Worm (Caenorhabditis elegans) whole organism, L4 larva: ENCODE data around the gene Y46G5A.14.

ENCODE experiments used
- F10B5.3 ChIP-seq: sonication (generic microtip); optimal IDR thresholded peaks from 2 replicates; lab custom pipeline; 2016; ENCODE audit warnings: mild to moderate bottlenecking, missing genetic modification characterization, missing compliant biosample characterization
- F26F4.8 ChIP-seq: fragments of 200-800 bp; sonication (Bioruptor generic); conservative IDR thresholded peaks from 2 replicates; pipeline ENCODE4 v1.3.6; 2022; ENCODE audit warnings: missing genetic modification characterization, missing compliant biosample characterization
- F49E8.2 ChIP-seq: sonication (generic microtip); optimal IDR thresholded peaks from 2 replicates; lab custom pipeline; 2016; ENCODE audit warnings: missing compliant biosample characterization, mild to moderate bottlenecking, missing genetic modification characterization, borderline replicate concordance
- Y48G9A.11 ChIP-seq: fragments of 200-800 bp; sonication (Bioruptor generic); IDR thresholded peaks from 2 replicates; pipeline ENCODE4 v1.3.6; 2022; ENCODE audit warnings: missing genetic modification reagents, missing genetic modification characterization, missing compliant biosample characterization
- ZK546.5 ChIP-seq, 2 experiments: sonication (generic microtip); optimal IDR thresholded peaks; 2 replicates each; lab custom pipeline; 2017; ENCODE audit warnings: missing biosample characterization in 2 of 2, missing genetic modification characterization in 2 of 2
- aha-1 ChIP-seq: fragments of 150-350 bp; peaks from one replicate; lab custom pipeline; 2014; ENCODE audit warnings: missing biosample characterization, missing genetic modification characterization
- ama-1 ChIP-seq: fragments of 150-350 bp; optimal IDR thresholded peaks from 2 replicates; lab custom pipeline; 2014; ENCODE audit warnings: inconsistent platforms, mixed read lengths
- ceh-82 ChIP-seq: sonication (generic microtip); optimal IDR thresholded peaks from 2 replicates; lab custom pipeline; 2017; ENCODE audit warnings: missing biosample characterization, missing genetic modification characterization
- ctbp-1 ChIP-seq: fragments of 200-800 bp; sonication (Bioruptor generic); IDR thresholded peaks from 2 replicates; pipeline ENCODE4 v1.3.6; 2022; ENCODE audit warnings: missing genetic modification reagents, missing genetic modification characterization, missing compliant biosample characterization
- daf-16 ChIP-seq, 3 experiments: sonication (generic microtip); optimal IDR thresholded peaks; 2 replicates each; lab custom pipeline; 2016 to 2017; ENCODE audit warnings: missing genetic modification characterization in 3 of 3, missing genetic modification reagents in 3 of 3, mild to moderate bottlenecking in 2 of 3, missing compliant biosample characterization in 2 of 3, missing biosample characterization in 1 of 3, moderate library complexity in 1 of 3
- dmd-6 ChIP-seq: fragments of 200-800 bp; sonication (Bioruptor generic); IDR thresholded peaks from 2 replicates; pipeline ENCODE4 v1.3.6; 2022; ENCODE audit warnings: missing genetic modification reagents, missing genetic modification characterization, missing compliant biosample characterization
- dmd-8 ChIP-seq: fragments of 200-800 bp; sonication (Bioruptor generic); IDR thresholded peaks from 2 replicates; pipeline ENCODE4 v1.3.6; 2022; ENCODE audit warnings: missing genetic modification characterization, missing compliant biosample characterization
- dpl-1 ChIP-seq: fragments of 150-350 bp; optimal IDR thresholded peaks from 2 replicates; lab custom pipeline; 2014; ENCODE audit warnings: missing biosample characterization, missing genetic modification reagents, missing genetic modification characterization
- duxl-1 ChIP-seq: sonication (generic microtip); optimal IDR thresholded peaks from 2 replicates; lab custom pipeline; 2016; ENCODE audit warnings: mild to moderate bottlenecking, missing genetic modification characterization, moderate library complexity, missing compliant biosample characterization; ENCODE audit not compliant: poor library complexity
- gei-8 ChIP-seq: fragments of 200-800 bp; sonication (Bioruptor generic); optimal IDR thresholded peaks from 2 replicates; lab custom pipeline; 2018; ENCODE audit warnings: mild to moderate bottlenecking, missing genetic modification characterization, missing compliant biosample characterization
- hlh-11 ChIP-seq: fragments of 200-800 bp; sonication (Bioruptor generic); optimal IDR thresholded peaks from 2 replicates; lab custom pipeline; 2018; ENCODE audit warnings: mild to moderate bottlenecking, missing genetic modification characterization, missing compliant biosample characterization
- hlh-30 ChIP-seq: sonication (generic microtip); optimal IDR thresholded peaks from 2 replicates; lab custom pipeline; 2017; ENCODE audit warnings: antibody characterized with exemption, mild to moderate bottlenecking, missing genetic modification characterization, missing compliant biosample characterization; ENCODE audit not compliant: insufficient read depth
- hmg-1.1 ChIP-seq: fragments of 200-800 bp; sonication (Bioruptor generic); IDR thresholded peaks from 2 replicates; pipeline ENCODE4 v1.3.6; 2022; ENCODE audit warnings: missing genetic modification reagents, missing genetic modification characterization, missing compliant biosample characterization
- lin-38 ChIP-seq: fragments of 200-800 bp; sonication (Bioruptor generic); IDR thresholded peaks from 2 replicates; pipeline ENCODE4 v1.3.6; 2022; ENCODE audit warnings: missing genetic modification reagents, missing genetic modification characterization, missing compliant biosample characterization
- lsy-2 ChIP-seq, 2 experiments: fragments of 150-350 bp in 1 of 2; sonication (generic microtip) in 1 of 2; optimal IDR thresholded peaks; 2 replicates each; lab custom pipeline; 2014 to 2017; ENCODE audit warnings: missing biosample characterization in 2 of 2, missing genetic modification characterization in 2 of 2
- mdl-1 ChIP-seq, 2 experiments: fragments of 150-350 bp in 1 of 2; sonication (generic microtip) in 1 of 2; optimal IDR thresholded peaks; 2 replicates each; lab custom pipeline; 2014 to 2017; ENCODE audit warnings: missing biosample characterization in 2 of 2, missing genetic modification characterization in 2 of 2
- mdt-29 ChIP-seq: fragments of 200-800 bp; sonication (Bioruptor generic); IDR thresholded peaks from 2 replicates; pipeline ENCODE4 v1.3.6; 2022; ENCODE audit warnings: missing genetic modification reagents, missing genetic modification characterization, missing compliant biosample characterization
- mep-1 ChIP-seq: fragments of 150-350 bp; sonication (generic microtip); optimal IDR thresholded peaks from 3 replicates; lab custom pipeline; 2014; ENCODE audit warnings: missing biosample characterization, missing genetic modification characterization
- mes-2 ChIP-seq: sonication (generic microtip); optimal IDR thresholded peaks from 2 replicates; lab custom pipeline; 2016; ENCODE audit warnings: missing genotype, mild to moderate bottlenecking, missing genetic modification characterization, missing compliant biosample characterization; ENCODE audit not compliant: poor library complexity, severe bottlenecking
- mxl-3 ChIP-seq: fragments of 200-800 bp; sonication (Bioruptor generic); optimal IDR thresholded peaks from 2 replicates; lab custom pipeline; 2018; ENCODE audit warnings: mild to moderate bottlenecking, missing genetic modification characterization, missing compliant biosample characterization
- nhr-102 ChIP-seq: sonication (generic microtip); optimal IDR thresholded peaks from 2 replicates; lab custom pipeline; 2016; ENCODE audit warnings: mild to moderate bottlenecking, missing genetic modification characterization, moderate library complexity, missing compliant biosample characterization
- nhr-11 ChIP-seq: fragments of 150-350 bp; optimal IDR thresholded peaks from 2 replicates; lab custom pipeline; 2014; ENCODE audit warnings: missing biosample characterization, missing genetic modification characterization
- nhr-237 ChIP-seq: sonication (generic microtip); optimal IDR thresholded peaks from 2 replicates; lab custom pipeline; 2017; ENCODE audit warnings: missing biosample characterization, missing genetic modification characterization
- nhr-28 ChIP-seq: fragments of 150-350 bp; optimal IDR thresholded peaks from 2 replicates; lab custom pipeline; 2014; ENCODE audit warnings: missing biosample characterization, missing genetic modification characterization
- nhr-42 ChIP-seq: fragments of 200-800 bp; sonication (Bioruptor generic); IDR thresholded peaks from 2 replicates; pipeline ENCODE4 v1.3.6; 2022; ENCODE audit warnings: missing genetic modification characterization, missing compliant biosample characterization
- pha-4 ChIP-seq, 2 experiments: fragments of 150-350 bp in 1 of 2; fragments of 200-800 bp in 1 of 2; sonication (Bioruptor generic) in 1 of 2; IDR thresholded peaks in 1 of 2; optimal IDR thresholded peaks in 1 of 2; 2 replicates each; pipeline versions ENCODE4 v1.3.6 to Lab custom; 2014 to 2022; ENCODE audit warnings: missing genetic modification characterization in 2 of 2, missing genetic modification reagents in 2 of 2, missing biosample characterization in 1 of 2, missing compliant biosample characterization in 1 of 2
- snpc-1.2 ChIP-seq: fragments of 200-800 bp; sonication (Bioruptor generic); IDR thresholded peaks from 2 replicates; pipeline ENCODE4 v1.3.6; 2022; ENCODE audit warnings: missing genetic modification reagents, missing genetic modification characterization, missing compliant biosample characterization
- snpc-4 ChIP-seq: fragments of 150-350 bp; optimal IDR thresholded peaks from 2 replicates; lab custom pipeline; 2014; ENCODE audit warnings: missing biosample characterization, missing genetic modification characterization
- unc-130 ChIP-seq: sonication (generic microtip); optimal IDR thresholded peaks from 2 replicates; lab custom pipeline; 2016; ENCODE audit warnings: missing genetic modification reagents, missing genetic modification characterization, missing compliant biosample characterization
- zag-1 ChIP-seq: fragments of 150-350 bp; optimal IDR thresholded peaks from 2 replicates; lab custom pipeline; 2014; ENCODE audit warnings: missing biosample characterization, missing genetic modification characterization
- zip-2 ChIP-seq: fragments of 150-350 bp; optimal IDR thresholded peaks from 2 replicates; lab custom pipeline; 2014; ENCODE audit warnings: missing biosample characterization, missing genetic modification characterization
- ztf-11 ChIP-seq: fragments of 150-350 bp; optimal IDR thresholded peaks from 2 replicates; lab custom pipeline; 2014; ENCODE audit warnings: missing biosample characterization, missing genetic modification characterization
- ztf-7 ChIP-seq: fragments of 150-350 bp; optimal IDR thresholded peaks from 2 replicates; lab custom pipeline; 2014; ENCODE audit warnings: missing biosample characterization, missing genetic modification characterization

The Y46G5A.14 gene

ce11 chrII:12798814-12799213 is 24.3 kb downstream of the Y46G5A.14 start (continued):
- TF ChIP-seq nhr-11 (tag; lab: Kevin White, UChicago) (peak; percentile 89), F26F4.8 (GFP tag; lab: Robert Waterston, UW) (no peak), dmd-8 (GFP tag; lab: Robert Waterston, UW) (no peak), F10B5.3 (tag; lab: Kevin White, UChicago) (no peak), aha-1 (tag; lab: Kevin White, UChicago) (peak; percentile 97), hlh-30 (tag; lab: Kevin White, UChicago) (peak; percentile 94), ztf-7 (tag; lab: Kevin White, UChicago) (peak; percentile 16), snpc-4 (no peak)

ce11 chrII:12799364-12799763 is 24.9 kb downstream of the Y46G5A.14 start:
- TF ChIP-seq zip-2 (tag; lab: Kevin White, UChicago) (no peak), mdt-29 (GFP tag; lab: Robert Waterston, UW) (peak; percentile 56; the same call in 1 of the 2 replicates), ctbp-1 (GFP tag; lab: Robert Waterston, UW) (0 out of 2 replicates have a peak, but pooled peaks have one; percentile 8), nhr-28 (tag; lab: Kevin White, UChicago) (peak; percentile 13), zag-1 (no peak), duxl-1 (no peak)

ce11 chrII:12799927-12800522 is 25.5 kb downstream of the Y46G5A.14 start:
- TF ChIP-seq nhr-102 (tag; lab: Kevin White, UChicago) (no peak), nhr-42 (no peak), F49E8.2 (peak; percentile 67), nhr-237 (no peak), nhr-28 (tag; lab: Kevin White, UChicago) (peak; percentile 77), gei-8 (no peak), lsy-2 (tag; optimal IDR thresholded peaks at IDR 0.05; lab: Kevin White, UChicago) (peak; percentile 68 to 89), unc-130 (GFP tag; lab: Kevin White, UChicago) (peak; percentile 29), dmd-6 (GFP tag; lab: Robert Waterston, UW) (peak; percentile 44), mep-1 (tag; lab: Kevin White, UChicago) (peak; percentile 46), mes-2 (tag; lab: Kevin White, UChicago) (peak; percentile 20), daf-16 (GFP tag; optimal IDR thresholded peaks at IDR 0.05; lab: Kevin White, UChicago) (no peak), daf-16 (tag; optimal IDR thresholded peaks at IDR 0.05; lab: Kevin White, UChicago) (no peak), F26F4.8 (GFP tag; lab: Robert Waterston, UW) (no peak), ceh-82 (tag; lab: Kevin White, UChicago) (no peak), mdl-1 (tag; optimal IDR thresholded peaks at IDR 0.05; lab: Kevin White, UChicago) (peak in 1 of 2 experiments; percentile 46), hlh-11 (peak; percentile 45), dpl-1 (GFP tag; lab: Kevin White, UChicago) (peak; percentile 39), nhr-11 (tag; lab: Kevin White, UChicago) (peak; percentile 80), hlh-30 (tag; lab: Kevin White, UChicago) (peak; percentile 40), snpc-1.2 (peak; percentile 29; the same call in 1 of the 2 replicates), pha-4 (GFP tag; IDR thresholded peaks at IDR 0.05; lab: Robert Waterston, UW) (no peak), pha-4 (tag; optimal IDR thresholded peaks at IDR 0.05; lab: Kevin White, UChicago) (no peak), ama-1 (lab: Kevin White, UChicago) (peak; percentile 4), lin-38 (peak; percentile 97), aha-1 (tag; lab: Kevin White, UChicago) (peak; percentile 38), ztf-11 (no peak), mxl-3 (GFP tag; lab: Kevin White, UChicago) (peak; percentile 84), hmg-1.1 (GFP tag; lab: Robert Waterston, UW) (0 out of 2 replicates have a peak, but pooled peaks have one; percentile 24), ZK546.5 (tag; optimal IDR thresholded peaks at IDR 0.05; lab: Kevin White, UChicago) (no peak), Y48G9A.11 (GFP tag; lab: Robert Waterston, UW) (peak; percentile 76)
